Worm (Caenorhabditis elegans) whole organism, L4/young adult: ENCODE data around the gene ZK105.12.

ENCODE experiments used
- W03F9.2 ChIP-seq: fragments of 150-350 bp; optimal IDR thresholded peaks from 2 replicates; lab custom pipeline; 2014; ENCODE audit warnings: missing biosample characterization, missing genetic modification characterization
- dao-5 ChIP-seq: sonication (generic microtip); optimal IDR thresholded peaks from 2 replicates; lab custom pipeline; 2016; ENCODE audit warnings: missing genotype, missing genetic modification characterization, moderate library complexity, missing compliant biosample characterization
- him-1 ChIP-seq: sonication (generic microtip); optimal IDR thresholded peaks from 2 replicates; lab custom pipeline; 2016; ENCODE audit warnings: missing genotype, missing genetic modification reagents, missing genetic modification characterization, missing compliant biosample characterization

- TF ChIP-seq him-1 (no peak), dao-5 (no peak), W03F9.2 (tag; lab: Kevin White, UChicago) (no peak)
Measured at ce11 chrV:7761906-7762305, 46.0 kb upstream of the ZK105.12 start.
